Fruit fly (Drosophila melanogaster): ENCODE data around the gene Mat89Ba.
A peak's percentile ranks its signal among the peaks of the same experiment; 100 is the strongest.

The Mat89Ba gene

dm6 chr3R:16247609-16248499 lies 24.4 kb downstream of the Mat89Ba start (continued):
- TF ChIP-seq Oli (tag; optimal IDR thresholded peaks at IDR 0.05) = peak; percentile 65
- TF ChIP-seq CG7556 (GFP tag; optimal IDR thresholded peaks at IDR 0.05) = peak; percentile 88
- TF ChIP-seq CG11696 (GFP tag; IDR thresholded peaks at IDR 0.05) = peak; percentile 65; the same call in 1 of the 2 replicates
- TF ChIP-seq CG5245 (GFP tag; optimal IDR thresholded peaks at IDR 0.05) = peak; percentile 80
- peak; percentile 41 for TF ChIP-seq CG8388 (GFP tag; optimal IDR thresholded peaks at IDR 0.05)
- peak; percentile 35 for TF ChIP-seq CG4707 (GFP tag; optimal IDR thresholded peaks at IDR 0.05)
- TF ChIP-seq CG6791 (GFP tag; IDR thresholded peaks at IDR 0.05; ENCODE audit: partially characterized antibody) = no peak
- TF ChIP-seq Hr78 (GFP tag; optimal IDR thresholded peaks at IDR 0.05) = no peak
- peak; percentile 78 for TF ChIP-seq Awh (GFP tag; IDR thresholded peaks at IDR 0.05)
- TF ChIP-seq chif (GFP tag; optimal IDR thresholded peaks at IDR 0.05) = peak; percentile 58 to 86
- no peak for TF ChIP-seq tx (GFP tag; optimal IDR thresholded peaks at IDR 0.05)
- TF ChIP-seq Adf1 (GFP tag; IDR thresholded peaks at IDR 0.05) = peak; percentile 5; the same call in 1 of the 2 replicates
- TF ChIP-seq knrl (GFP tag; IDR thresholded peaks at IDR 0.05; ENCODE audit: partially characterized antibody) = no peak
- peak; percentile 35; the same call in 1 of the 3 replicates for TF ChIP-seq croc (GFP tag; conservative IDR thresholded peaks at IDR 0.05)
- TF ChIP-seq ind (GFP tag; optimal IDR thresholded peaks at IDR 0.05) = peak; percentile 82
- 0 out of 2 replicates have a peak, but pooled peaks have one; percentile 18 for TF ChIP-seq gsb (GFP tag; IDR thresholded peaks at IDR 0.05)
- peak; percentile 52 for TF ChIP-seq HLH54F (GFP tag; optimal IDR thresholded peaks at IDR 0.05)
- no peak for TF ChIP-seq Poxn (GFP tag; IDR thresholded peaks at IDR 0.05)
- TF ChIP-seq p53 (GFP tag; optimal IDR thresholded peaks at IDR 0.05) = peak; percentile 70
- TF ChIP-seq ham (GFP tag; IDR thresholded peaks at IDR 0.05) = no peak
- TF ChIP-seq crp (GFP tag; optimal IDR thresholded peaks at IDR 0.05) = peak in 1 of 2 experiments; percentile 20
- peak; percentile 80 for TF ChIP-seq CoRest (tag; optimal IDR thresholded peaks at IDR 0.05)
- no peak for TF ChIP-seq hkb (optimal IDR thresholded peaks at IDR 0.05)
- peak; percentile 89 for TF ChIP-seq hkb (GFP tag; IDR thresholded peaks at IDR 0.05)
- TF ChIP-seq Neu2 (GFP tag; optimal IDR thresholded peaks at IDR 0.05; ENCODE audit: borderline replicate concordance) = peak; percentile 43
- TF ChIP-seq Nf-YA (GFP tag; IDR thresholded peaks at IDR 0.05) = peak; percentile 78
- no peak for TF ChIP-seq CG30020 (tag; optimal IDR thresholded peaks at IDR 0.05)
- TF ChIP-seq CG6272 (GFP tag; IDR thresholded peaks at IDR 0.05) = peak; percentile 73
- peak; percentile 98 for TF ChIP-seq lab (GFP tag; optimal IDR thresholded peaks at IDR 0.05)
- TF ChIP-seq NC2β (GFP tag; optimal IDR thresholded peaks at IDR 0.05) = peak; percentile 79
- TF ChIP-seq vvl (GFP tag; IDR thresholded peaks at IDR 0.05) = peak; percentile 80
- no peak for TF ChIP-seq Bgb (GFP tag; IDR thresholded peaks at IDR 0.05; ENCODE audit: partially characterized antibody)
- peak; percentile 32 for TF ChIP-seq fd3F (GFP tag; optimal IDR thresholded peaks at IDR 0.05)
- TF ChIP-seq so (GFP tag; IDR thresholded peaks at IDR 0.05) = peak; percentile 52; the same call in 1 of the 3 replicates
- TF ChIP-seq Atf6 (GFP tag; IDR thresholded peaks at IDR 0.05) = peak; percentile 72
- TF ChIP-seq Elba2 (GFP tag; optimal IDR thresholded peaks at IDR 0.05) = no peak
- TF ChIP-seq tap (tag; optimal IDR thresholded peaks at IDR 0.05) = peak; percentile 87
- TF ChIP-seq CG4730 (GFP tag; IDR thresholded peaks at IDR 0.05) = peak; percentile 64
- peak; percentile 84 for TF ChIP-seq CG8765 (GFP tag; IDR thresholded peaks at IDR 0.05)
- no peak for TF ChIP-seq CG12236 (GFP tag; optimal IDR thresholded peaks at IDR 0.05)
- peak; percentile 90 for TF ChIP-seq CG4820 (GFP tag; optimal IDR thresholded peaks at IDR 0.05)
- peak; percentile 54 for TF ChIP-seq CG3847 (GFP tag; IDR thresholded peaks at IDR 0.05)
- TF ChIP-seq CG11085 (GFP tag; IDR thresholded peaks at IDR 0.05) = no peak
- peak; percentile 81 for TF ChIP-seq zfh1 (GFP tag; IDR thresholded peaks at IDR 0.05)
- TF ChIP-seq CG12659 (GFP tag; optimal IDR thresholded peaks at IDR 0.05) = peak; percentile 64
- peak; percentile 71 for TF ChIP-seq CG14667 (GFP tag; IDR thresholded peaks at IDR 0.05)
- no peak for TF ChIP-seq pan (optimal IDR thresholded peaks at IDR 0.05)
- peak in 1 of 2 experiments; percentile 84 for TF ChIP-seq pan (GFP tag; optimal IDR thresholded peaks at IDR 0.05 in 1 of 2, IDR thresholded peaks at IDR 0.05 in 1 of 2)
- TF ChIP-seq cg (GFP tag; optimal IDR thresholded peaks at IDR 0.05) = peak; percentile 37
